Fruit fly (Drosophila melanogaster) whole organism, embryonic: Measurements from ENCODE around the gene Obp19d.

ENCODE experiments used
- Bdp1 ChIP-seq: fragments of 200-800 bp; sonication (Bioruptor generic); optimal IDR thresholded peaks from 3 replicates; lab custom pipeline; 2016; ENCODE audit warnings: missing biosample characterization, missing genetic modification characterization
- CG11695 ChIP-seq: fragments of 200-800 bp; sonication (Bioruptor generic); IDR thresholded peaks from 3 replicates; pipeline ENCODE4 v1.3.6; 2022; ENCODE audit warnings: missing biosample characterization, missing genetic modification characterization
- CG12071 ChIP-seq: fragments of 200-800 bp; sonication (Bioruptor generic); optimal IDR thresholded peaks from 3 replicates; lab custom pipeline; 2018; ENCODE audit warnings: missing biosample characterization, mild to moderate bottlenecking, missing genetic modification characterization
- CG12104 ChIP-seq: fragments of 200-800 bp; sonication (Bioruptor generic); optimal IDR thresholded peaks from 3 replicates; lab custom pipeline; 2016; ENCODE audit warnings: missing biosample characterization, missing genetic modification characterization
- CG12391 ChIP-seq: fragments of 200-800 bp; sonication (Bioruptor generic); optimal IDR thresholded peaks from 3 replicates; lab custom pipeline; 2018; ENCODE audit warnings: missing biosample characterization, mild to moderate bottlenecking, missing genetic modification characterization, moderate library complexity
- CG13624 ChIP-seq: fragments of 200-800 bp; sonication (Bioruptor generic); optimal IDR thresholded peaks from 2 replicates; lab custom pipeline; 2016; ENCODE audit warnings: missing biosample characterization, missing genetic modification characterization
- CG13894 ChIP-seq: fragments of 200-800 bp; sonication (Bioruptor generic); optimal IDR thresholded peaks from 3 replicates; lab custom pipeline; 2018; ENCODE audit warnings: missing biosample characterization, mild to moderate bottlenecking, missing genetic modification characterization, moderate library complexity
- CG15073 ChIP-seq: fragments of 200-800 bp; sonication (Bioruptor generic); optimal IDR thresholded peaks from 2 replicates; lab custom pipeline; 2016; ENCODE audit warnings: missing biosample characterization, missing genetic modification characterization
- CG16815 ChIP-seq: fragments of 200-800 bp; sonication (Bioruptor generic); optimal IDR thresholded peaks from 3 replicates; lab custom pipeline; 2017; ENCODE audit warnings: missing biosample characterization, mild to moderate bottlenecking, missing genetic modification characterization
- CG16863 ChIP-seq: fragments of 200-800 bp; sonication (Bioruptor generic); optimal IDR thresholded peaks from 3 replicates; lab custom pipeline; 2016; ENCODE audit warnings: missing biosample characterization, missing genetic modification characterization
- CG17186 ChIP-seq: fragments of 200-800 bp; sonication (Bioruptor generic); optimal IDR thresholded peaks from 3 replicates; lab custom pipeline; 2017; ENCODE audit warnings: missing biosample characterization, missing genetic modification reagents, missing genetic modification characterization
- CG17612 ChIP-seq: fragments of 200-800 bp; sonication (Bioruptor generic); IDR thresholded peaks from 2 replicates; pipeline ENCODE4 v1.3.6; 2022; ENCODE audit warnings: missing biosample characterization, missing genetic modification characterization
- CG30403 ChIP-seq: fragments of 200-800 bp; sonication (Bioruptor generic); optimal IDR thresholded peaks from 3 replicates; lab custom pipeline; 2016; ENCODE audit warnings: missing biosample characterization, missing genetic modification characterization
- CG4424 ChIP-seq: fragments of 200-800 bp; sonication (Bioruptor generic); optimal IDR thresholded peaks from 3 replicates; lab custom pipeline; 2016; ENCODE audit warnings: missing biosample characterization, missing genetic modification characterization
- CG6272 ChIP-seq: fragments of 200-800 bp; sonication (Bioruptor generic); IDR thresholded peaks from 2 replicates; pipeline ENCODE4 v1.3.6; 2022; ENCODE audit warnings: missing biosample characterization, missing genetic modification characterization
- CG6689 ChIP-seq: fragments of 200-800 bp; sonication (Bioruptor generic); IDR thresholded peaks from 2 replicates; pipeline ENCODE4 v1.3.6; 2022; ENCODE audit warnings: missing biosample characterization, missing genetic modification characterization
- CG6813 ChIP-seq: fragments of 200-800 bp; sonication (Bioruptor generic); optimal IDR thresholded peaks from 2 replicates; lab custom pipeline; 2017; ENCODE audit warnings: missing biosample characterization, missing genetic modification characterization, mild to moderate bottlenecking, moderate library complexity, missing genetic modification reagents
- CG7271 ChIP-seq: fragments of 200-800 bp; sonication (Bioruptor generic); optimal IDR thresholded peaks from 2 replicates; lab custom pipeline; 2018; ENCODE audit warnings: missing biosample characterization, mild to moderate bottlenecking, missing genetic modification characterization, moderate library complexity
- ERR ChIP-seq: fragments of 200-800 bp; sonication (Bioruptor generic); optimal IDR thresholded peaks from 2 replicates; lab custom pipeline; 2016; ENCODE audit warnings: missing biosample characterization, missing genetic modification characterization
- HmgD ChIP-seq: fragments of 200-800 bp; sonication (Bioruptor generic); optimal IDR thresholded peaks from 3 replicates; lab custom pipeline; 2016; ENCODE audit warnings: missing biosample characterization, missing genetic modification characterization
- Hr3 ChIP-seq: fragments of 200-800 bp; sonication (Bioruptor generic); optimal IDR thresholded peaks from 3 replicates; lab custom pipeline; 2016; ENCODE audit warnings: missing biosample characterization, missing genetic modification characterization
- MBD-R2 ChIP-seq: fragments of 200-800 bp; sonication (Bioruptor generic); IDR thresholded peaks from 2 replicates; pipeline ENCODE4 v1.3.6; 2022; ENCODE audit warnings: missing biosample characterization, missing genetic modification characterization
- Opbp ChIP-seq: fragments of 200-800 bp; sonication (Bioruptor generic); IDR thresholded peaks from 3 replicates; pipeline ENCODE4 v1.3.6; 2022; ENCODE audit warnings: missing biosample characterization, missing genetic modification characterization; ENCODE audit not compliant: partially characterized antibody
- Pdp1 ChIP-seq, 2 experiments: fragments of 200-800 bp; sonication (Bioruptor generic); optimal IDR thresholded peaks; 3 replicates each; lab custom pipeline; 2016; ENCODE audit warnings: missing biosample characterization in 2 of 2, missing genetic modification characterization in 2 of 2, mild to moderate bottlenecking in 1 of 2, moderate library complexity in 1 of 2
- ash1 ChIP-seq: fragments of 200-800 bp; sonication (Bioruptor generic); optimal IDR thresholded peaks from 2 replicates; lab custom pipeline; 2018; ENCODE audit warnings: missing biosample characterization, mild to moderate bottlenecking, missing genetic modification characterization
- bcd ChIP-seq: fragments of 200-800 bp; sonication (Bioruptor generic); optimal IDR thresholded peaks from 2 replicates; lab custom pipeline; 2017; ENCODE audit warnings: missing biosample characterization, mild to moderate bottlenecking, missing genetic modification characterization
- bsh ChIP-seq, 2 experiments: fragments of 200-800 bp; sonication (Bioruptor generic); optimal IDR thresholded peaks; 2 replicates each; lab custom pipeline; 2017 to 2018; ENCODE audit warnings: mild to moderate bottlenecking in 2 of 2, missing biosample characterization in 2 of 2, missing genetic modification characterization in 2 of 2, moderate library complexity in 1 of 2
- cas ChIP-seq: fragments of 200-800 bp; sonication (Bioruptor generic); IDR thresholded peaks from 2 replicates; pipeline ENCODE4 v1.3.6; 2022; ENCODE audit warnings: missing biosample characterization, missing genetic modification characterization
- cg ChIP-seq: fragments of 200-800 bp; sonication (Bioruptor generic); optimal IDR thresholded peaks from 3 replicates; lab custom pipeline; 2019; ENCODE audit warnings: missing biosample characterization, mild to moderate bottlenecking, missing genetic modification characterization, moderate library complexity
- chinmo ChIP-seq: fragments of 200-800 bp; sonication (Bioruptor generic); IDR thresholded peaks from 4 replicates; pipeline ENCODE4 v1.3.6; 2022; ENCODE audit warnings: missing biosample characterization, missing genetic modification characterization; ENCODE audit not compliant: partially characterized antibody
- chm ChIP-seq: fragments of 200-800 bp; sonication (Bioruptor generic); IDR thresholded peaks from 2 replicates; pipeline ENCODE4 v1.3.6; 2022; ENCODE audit warnings: missing biosample characterization, missing genetic modification characterization
- dysf ChIP-seq: fragments of 200-800 bp; sonication (Bioruptor generic); IDR thresholded peaks from 3 replicates; pipeline ENCODE4 v1.3.6; 2022; ENCODE audit warnings: missing biosample characterization, missing genetic modification characterization
- gcm2 ChIP-seq: fragments of 200-800 bp; sonication (Bioruptor generic); optimal IDR thresholded peaks from 2 replicates; lab custom pipeline; 2016; ENCODE audit warnings: missing biosample characterization, missing genetic modification characterization
- inv ChIP-seq: fragments of 200-800 bp; sonication (Bioruptor generic); IDR thresholded peaks from 2 replicates; pipeline ENCODE4 v1.3.6; 2022; ENCODE audit warnings: missing biosample characterization, missing genetic modification characterization; ENCODE audit not compliant: partially characterized antibody
- kah ChIP-seq: fragments of 200-800 bp; sonication (Bioruptor generic); optimal IDR thresholded peaks from 2 replicates; lab custom pipeline; 2018; ENCODE audit warnings: missing biosample characterization, mild to moderate bottlenecking, missing genetic modification characterization
- lilli ChIP-seq: fragments of 200-800 bp; sonication (Bioruptor generic); optimal IDR thresholded peaks from 3 replicates; lab custom pipeline; 2016; ENCODE audit warnings: missing biosample characterization, missing genetic modification characterization
- luna ChIP-seq: fragments of 200-800 bp; sonication (Bioruptor generic); optimal IDR thresholded peaks from 2 replicates; lab custom pipeline; 2016; ENCODE audit warnings: missing biosample characterization, missing genetic modification characterization
- peb ChIP-seq: fragments of 200-800 bp; sonication (Bioruptor generic); IDR thresholded peaks from 2 replicates; pipeline ENCODE4 v1.3.6; 2022; ENCODE audit warnings: missing biosample characterization, missing genetic modification characterization
- run ChIP-seq: fragments of 200-800 bp; sonication (Bioruptor generic); optimal IDR thresholded peaks from 3 replicates; lab custom pipeline; 2018; ENCODE audit warnings: missing biosample characterization, mild to moderate bottlenecking, missing genetic modification characterization
- sc ChIP-seq, 3 experiments: fragments of >200 bp in 2 of 3; fragments of 200-800 bp in 1 of 3; sonication (Bioruptor generic) in 1 of 3; optimal IDR thresholded peaks; 2 replicates in 2 of 3; 3 replicates in 1 of 3; lab custom pipeline; 2017; ENCODE audit warnings: mild to moderate bottlenecking in 1 of 3, missing biosample characterization in 1 of 3, missing genetic modification characterization in 1 of 3, missing genetic modification reagents in 1 of 3
- scrt ChIP-seq: fragments of 200-800 bp; sonication (Bioruptor generic); optimal IDR thresholded peaks from 2 replicates; lab custom pipeline; 2018; ENCODE audit warnings: missing biosample characterization, mild to moderate bottlenecking, missing genetic modification characterization, moderate library complexity
- shn ChIP-seq: fragments of 200-800 bp; sonication (Bioruptor generic); optimal IDR thresholded peaks from 3 replicates; lab custom pipeline; 2016; ENCODE audit warnings: missing biosample characterization, missing genetic modification characterization
- sisA ChIP-seq: fragments of 200-800 bp; sonication (Bioruptor generic); IDR thresholded peaks from 2 replicates; pipeline ENCODE4 v1.3.6; 2022; ENCODE audit warnings: missing biosample characterization, missing genetic modification characterization
- sob ChIP-seq: fragments of 200-800 bp; sonication (Bioruptor generic); IDR thresholded peaks from 2 replicates; pipeline ENCODE4 v1.3.6; 2022; ENCODE audit warnings: missing biosample characterization, missing genetic modification characterization
- sr ChIP-seq: fragments of 200-800 bp; sonication (Bioruptor generic); IDR thresholded peaks from 3 replicates; pipeline ENCODE4 v1.3.6; 2022; ENCODE audit warnings: missing biosample characterization, missing genetic modification characterization
- tll ChIP-seq, 2 experiments: fragments of 200-800 bp in 1 of 2; fragments of >200 bp in 1 of 2; sonication (Bioruptor generic) in 1 of 2; optimal IDR thresholded peaks; 2 replicates each; lab custom pipeline; 2017 to 2019; ENCODE audit warnings: missing biosample characterization in 2 of 2, missing genetic modification characterization in 2 of 2, mild to moderate bottlenecking in 1 of 2, moderate library complexity in 1 of 2
- zen2 ChIP-seq: fragments of 200-800 bp; sonication (Bioruptor generic); IDR thresholded peaks from 3 replicates; pipeline ENCODE4 v1.3.6; 2022; ENCODE audit warnings: missing biosample characterization, missing genetic modification characterization; ENCODE audit not compliant: partially characterized antibody

Gene Obp19d

DNA sequence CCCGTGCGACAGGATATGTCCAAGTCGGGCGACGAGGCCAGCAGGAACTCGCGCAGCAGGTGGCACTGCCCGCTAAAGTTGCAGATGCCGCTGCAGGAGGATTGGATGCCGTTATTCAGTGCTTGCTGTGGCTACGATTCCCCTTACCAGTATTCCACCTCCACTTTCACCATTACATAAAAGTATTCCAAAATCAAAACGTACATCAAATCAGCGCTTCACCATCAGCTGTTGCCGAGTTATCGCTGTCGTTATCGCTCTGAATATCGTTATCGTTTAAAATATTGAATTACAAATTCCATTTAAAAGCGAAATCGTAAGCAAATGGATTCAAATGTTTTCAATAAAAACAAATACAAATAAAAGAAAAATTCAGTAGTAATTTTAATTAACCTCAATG, 7.4 kb downstream of the Obp19d start, which contains the start of gene CG15456 (continued):
- TF ChIP-seq zen2 (GFP tag; lab: Robert Waterston, UW) (no peak), peb (no peak), Hr3 (GFP tag; lab: Kevin White, UChicago) (no peak), lilli (GFP tag; lab: Kevin White, UChicago) (no peak), MBD-R2 (peak; percentile 76), ERR (GFP tag; lab: Kevin White, UChicago) (no peak), chm (GFP tag; lab: Robert Waterston, UW) (no peak), CG7271 (tag; lab: Kevin White, UChicago) (no peak), inv (GFP tag; lab: Robert Waterston, UW) (0 out of 2 replicates have a peak, but pooled peaks have one; percentile 18)

- TF ChIP-seq CG30403 (peak; percentile 83), CG11695 (GFP tag; lab: Robert Waterston, UW) (peak; percentile 79; the same call in 2 of the 3 replicates), cg (GFP tag; lab: Kevin White, UChicago) (no peak), dysf (GFP tag; lab: Robert Waterston, UW) (peak; percentile 91), chinmo (GFP tag; lab: Robert Waterston, UW) (no peak), Pdp1 (GFP tag; optimal IDR thresholded peaks at IDR 0.05; lab: Kevin White, UChicago) (peak; percentile 73 to 82), sob (peak; percentile 78), CG17186 (GFP tag; lab: Kevin White, UChicago) (peak; percentile 0), shn (GFP tag; lab: Kevin White, UChicago) (peak; percentile 30), CG16863 (GFP tag; lab: Kevin White, UChicago) (peak; percentile 50), run (tag; lab: Kevin White, UChicago) (no peak), Opbp (GFP tag; lab: Robert Waterston, UW) (peak; percentile 62; the same call in 1 of the 3 replicates), luna (GFP tag; lab: Kevin White, UChicago) (peak; percentile 4), CG12391 (peak; percentile 70), bcd (GFP tag; lab: Kevin White, UChicago) (peak; percentile 78), CG6272 (GFP tag; lab: Robert Waterston, UW) (peak; percentile 42; the same call in 1 of the 2 replicates), CG4424 (GFP tag; lab: Kevin White, UChicago) (peak; percentile 79), CG6813 (GFP tag; lab: Kevin White, UChicago) (peak; percentile 51), bsh (GFP tag; optimal IDR thresholded peaks at IDR 0.05; lab: Kevin White, UChicago) (peak; percentile 40 to 69), scrt (GFP tag; lab: Kevin White, UChicago) (peak; percentile 84), CG6689 (GFP tag; lab: Robert Waterston, UW) (peak; percentile 79), CG13894 (tag; lab: Kevin White, UChicago) (peak; percentile 83), HmgD (peak; percentile 12), sc (optimal IDR thresholded peaks at IDR 0.05; lab: Kevin White, UChicago) (no peak), sc (GFP tag; optimal IDR thresholded peaks at IDR 0.05; lab: Kevin White, UChicago) (no peak), gcm2 (GFP tag; lab: Kevin White, UChicago) (no peak), sisA (GFP tag; lab: Robert Waterston, UW) (peak; percentile 72), kah (GFP tag; lab: Kevin White, UChicago) (peak; percentile 60), CG12104 (peak; percentile 77), tll (GFP tag; optimal IDR thresholded peaks at IDR 0.05; lab: Kevin White, UChicago) (no peak), ash1 (GFP tag; lab: Kevin White, UChicago) (no peak), CG12071 (GFP tag; lab: Kevin White, UChicago) (no peak), CG17612 (GFP tag; lab: Robert Waterston, UW) (no peak), CG13624 (peak; percentile 88), Bdp1 (no peak), CG15073 (GFP tag; lab: Kevin White, UChicago) (no peak), sr (GFP tag; lab: Robert Waterston, UW) (no peak), cas (GFP tag; lab: Robert Waterston, UW) (no peak), CG16815 (GFP tag; lab: Kevin White, UChicago) (no peak)
These were observed 10.2 kb downstream of the Obp19d start, which contains the start of the genes CG11710 and mal for dm6 chrX:20429482-20430204. TSS of gene CG11710 (minus strand) at chrX:20429673. TSS of gene mal (plus strand) at chrX:20429675.
